Worm (Caenorhabditis elegans) whole organism, early embryonic: Measurements from ENCODE around the gene grwd-1.

Source experiments
- ama-1 ChIP-seq: fragments of 150-350 bp; optimal IDR thresholded peaks from 2 replicates; lab custom pipeline; 2014
- hmbx-1 ChIP-seq: sonication (generic microtip); optimal IDR thresholded peaks from 2 replicates; lab custom pipeline; 2016; ENCODE audit warnings: mild to moderate bottlenecking, missing genetic modification characterization, missing compliant biosample characterization
- hmg-4 ChIP-seq: fragments of 200-800 bp; sonication (Bioruptor generic); optimal IDR thresholded peaks from 2 replicates; lab custom pipeline; 2018; ENCODE audit warnings: mild to moderate bottlenecking, missing genetic modification characterization, missing compliant biosample characterization
- pes-1 ChIP-seq: fragments of 200-800 bp; sonication (Bioruptor generic); IDR thresholded peaks from 2 replicates; pipeline ENCODE4 v1.3.6; 2022; ENCODE audit warnings: missing genetic modification reagents, missing genetic modification characterization, missing compliant biosample characterization
- scrt-1 ChIP-seq: fragments of 200-800 bp; sonication (Bioruptor generic); IDR thresholded peaks from 2 replicates; pipeline ENCODE4 v1.3.6; 2022; ENCODE audit warnings: missing genetic modification characterization, missing compliant biosample characterization
- tbx-11 ChIP-seq: fragments of 200-800 bp; sonication (Bioruptor generic); IDR thresholded peaks from 2 replicates; pipeline ENCODE4 v1.3.6; 2022; ENCODE audit warnings: missing genetic modification characterization, missing compliant biosample characterization
- tbx-37 ChIP-seq: fragments of 200-800 bp; sonication (Bioruptor generic); conservative IDR thresholded peaks from 2 replicates; pipeline ENCODE4 v1.3.6; 2022; ENCODE audit warnings: missing genetic modification reagents, missing genetic modification characterization, missing compliant biosample characterization
- tra-4 ChIP-seq: sonication (generic microtip); optimal IDR thresholded peaks from 2 replicates; lab custom pipeline; 2017; ENCODE audit warnings: missing genetic modification characterization, missing compliant biosample characterization

ce11 chrIII:5202641-5203040 lies 49.4 kb downstream of the grwd-1 start:
- TF ChIP-seq pes-1 = no peak
- no peak for TF ChIP-seq ama-1 (lab: Kevin White, UChicago)
- TF ChIP-seq scrt-1 (GFP tag; lab: Robert Waterston, UW) = no peak
- no peak for TF ChIP-seq hmbx-1 (tag; lab: Kevin White, UChicago)
- TF ChIP-seq tbx-11 = no peak
- no peak for TF ChIP-seq tbx-37 (GFP tag; lab: Robert Waterston, UW)
- no peak for TF ChIP-seq tra-4 (tag; lab: Kevin White, UChicago)
- TF ChIP-seq hmg-4 = no peak
